Worm (Caenorhabditis elegans): Measurements from ENCODE around the gene Y47D3A.20.

The Y47D3A.20 gene

DNA sequence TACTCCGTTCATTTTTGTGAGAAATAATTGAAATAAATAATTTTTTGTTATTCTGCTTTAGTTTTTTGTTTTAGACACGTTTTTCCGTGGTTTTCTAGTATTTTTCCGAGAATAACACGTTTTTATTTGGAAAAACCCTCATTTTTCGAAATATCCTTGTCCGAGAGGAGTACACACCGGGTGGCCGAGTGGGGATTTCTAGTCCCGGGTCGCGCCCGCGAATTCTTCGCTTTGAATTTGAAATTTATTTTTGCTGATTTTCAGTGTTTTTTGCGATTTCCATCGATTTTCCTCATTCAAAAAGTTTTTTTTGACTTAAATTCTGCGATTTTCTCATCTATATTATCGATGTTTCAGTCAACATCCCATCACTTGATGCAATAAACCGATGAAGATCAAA lies 15.7 kb downstream of the Y47D3A.20 start, which contains the start of the genes gly-9, mib-1 and smc-3 (continued):
- TF ChIP-seq fkh-6 (tag; optimal IDR thresholded peaks at IDR 0.05), result peak; percentile 53
- TF ChIP-seq K09A11.1 (tag; optimal IDR thresholded peaks at IDR 0.05; ENCODE audit: insufficient read depth), result no peak
- TF ChIP-seq hlh-8 (tag; optimal IDR thresholded peaks at IDR 0.05), result peak; percentile 87
- TF ChIP-seq ama-1 (optimal IDR thresholded peaks at IDR 0.05), result no peak
- TF ChIP-seq ceh-22 (tag; optimal IDR thresholded peaks at IDR 0.05), result no peak
- TF ChIP-seq hlh-13 (GFP tag; optimal IDR thresholded peaks at IDR 0.05), result no peak
- TF ChIP-seq ceh-24 (tag; optimal IDR thresholded peaks at IDR 0.05), result no peak
- TF ChIP-seq pros-1 (tag; optimal IDR thresholded peaks at IDR 0.05), result no peak
- TF ChIP-seq nfya-1 (tag; optimal IDR thresholded peaks at IDR 0.05), result peak; percentile 3
- TF ChIP-seq ceh-34 (tag; optimal IDR thresholded peaks at IDR 0.05), result peak; percentile 32
- TF ChIP-seq ceh-48 (tag; optimal IDR thresholded peaks at IDR 0.05), result no peak
- peak; percentile 5 for TF ChIP-seq fax-1 (tag; optimal IDR thresholded peaks at IDR 0.05)
- no peak for TF ChIP-seq dmd-4 (tag; optimal IDR thresholded peaks at IDR 0.05; ENCODE audit: borderline replicate concordance)
- no peak for TF ChIP-seq sox-4 (tag; optimal IDR thresholded peaks at IDR 0.05)
- no peak for TF ChIP-seq pha-2 (tag; optimal IDR thresholded peaks at IDR 0.05)
- TF ChIP-seq elt-4 (tag; optimal IDR thresholded peaks at IDR 0.05), result no peak
- TF ChIP-seq nhr-11 (tag; optimal IDR thresholded peaks at IDR 0.05), result no peak
- no peak for TF ChIP-seq ceh-18 (tag; optimal IDR thresholded peaks at IDR 0.05)
- no peak for TF ChIP-seq T23F11.4 (GFP tag; optimal IDR thresholded peaks at IDR 0.05)
- TF ChIP-seq ceh-31 (tag; optimal IDR thresholded peaks at IDR 0.05), result peak; percentile 96
- no peak for TF ChIP-seq pqm-1 (tag; optimal IDR thresholded peaks at IDR 0.05)
- no peak for TF ChIP-seq sox-2 (GFP tag; IDR thresholded peaks at IDR 0.05)
- TF ChIP-seq elt-2 (tag; optimal IDR thresholded peaks at IDR 0.05), result peak; percentile 60
- peak; percentile 92 for TF ChIP-seq C08G9.2 (tag; optimal IDR thresholded peaks at IDR 0.05)
- no peak for TF ChIP-seq lin-11 (tag; optimal IDR thresholded peaks at IDR 0.05)
- peak; percentile 84 for TF ChIP-seq tbx-7 (tag; optimal IDR thresholded peaks at IDR 0.05)
- no peak for TF ChIP-seq ceh-6 (GFP tag; optimal IDR thresholded peaks at IDR 0.05)
- TF ChIP-seq K02D7.2 (tag; optimal IDR thresholded peaks at IDR 0.05), result no peak
- TF ChIP-seq ttx-3 (tag; optimal IDR thresholded peaks at IDR 0.05), result no peak
- TF ChIP-seq unc-42 (tag; optimal IDR thresholded peaks at IDR 0.05), result peak; percentile 35
- TF ChIP-seq unc-55 (GFP tag; optimal IDR thresholded peaks at IDR 0.05), result no peak
- no peak for TF ChIP-seq eyg-1 (tag; optimal IDR thresholded peaks at IDR 0.05)
- no peak for TF ChIP-seq pag-3 (tag; optimal IDR thresholded peaks at IDR 0.05; ENCODE audit: borderline replicate concordance)
- TF ChIP-seq pax-1 (tag; optimal IDR thresholded peaks at IDR 0.05), result no peak
- TF ChIP-seq ref-2 (tag; optimal IDR thresholded peaks at IDR 0.05), result peak; percentile 82
- no peak for TF ChIP-seq ceh-45 (GFP tag; IDR thresholded peaks at IDR 0.05)
- TF ChIP-seq gmeb-2 (tag; optimal IDR thresholded peaks at IDR 0.05), result no peak
- no peak for TF ChIP-seq npax-4 (tag; optimal IDR thresholded peaks at IDR 0.05)
- no peak for TF ChIP-seq Y22D7AL.16 (tag; optimal IDR thresholded peaks at IDR 0.05)
- no peak for TF ChIP-seq nhr-232 (tag; optimal IDR thresholded peaks at IDR 0.05)
- peak; percentile 54 for TF ChIP-seq ztf-16 (tag; optimal IDR thresholded peaks at IDR 0.05)
- no peak for TF ChIP-seq ahr-1 (tag; optimal IDR thresholded peaks at IDR 0.05)
- no peak for TF ChIP-seq unc-3 (GFP tag; conservative IDR thresholded peaks at IDR 0.05)
- no peak for TF ChIP-seq unc-3 (tag; optimal IDR thresholded peaks at IDR 0.05)
- no peak for TF ChIP-seq syd-9 (tag; optimal IDR thresholded peaks at IDR 0.05)
- no peak for TF ChIP-seq hlh-6 (tag; optimal IDR thresholded peaks at IDR 0.05)
- TF ChIP-seq pat-9 (tag; optimal IDR thresholded peaks at IDR 0.05), result no peak
- peak; percentile 64 for TF ChIP-seq mec-3 (tag; optimal IDR thresholded peaks at IDR 0.05; ENCODE audit: borderline replicate concordance)
- TF ChIP-seq zip-5 (tag; optimal IDR thresholded peaks at IDR 0.05), result peak; percentile 43
- TF ChIP-seq ceh-2 (tag; optimal IDR thresholded peaks at IDR 0.05), result peak; percentile 87
- TF ChIP-seq tbx-2 (tag; optimal IDR thresholded peaks at IDR 0.05), result peak; percentile 87
- no peak for TF ChIP-seq unc-86 (tag; optimal IDR thresholded peaks at IDR 0.05)
